Worm (Caenorhabditis elegans) whole organism, early embryonic: ENCODE measurements around the gene Y39A3CL.4.

Source experiments
- B0310.2 ChIP-seq: sonication (generic microtip); optimal IDR thresholded peaks from 2 replicates; lab custom pipeline; 2016; ENCODE audit warnings: mild to moderate bottlenecking, missing genetic modification characterization, missing compliant biosample characterization
- F13C5.2 ChIP-seq: sonication (generic microtip); optimal IDR thresholded peaks from 2 replicates; lab custom pipeline; 2017; ENCODE audit warnings: mild to moderate bottlenecking, missing genetic modification characterization, inconsistent platforms, missing compliant biosample characterization
- aly-1 ChIP-seq: sonication (generic microtip); optimal IDR thresholded peaks from 2 replicates; lab custom pipeline; 2016; ENCODE audit warnings: missing genetic modification characterization, missing compliant biosample characterization
- ama-1 ChIP-seq: fragments of 150-350 bp; optimal IDR thresholded peaks from 2 replicates; lab custom pipeline; 2014
- ceh-13 ChIP-seq: fragments of 200-800 bp; sonication (Bioruptor generic); optimal IDR thresholded peaks from 2 replicates; lab custom pipeline; 2018; ENCODE audit warnings: mild to moderate bottlenecking, missing genetic modification characterization, missing compliant biosample characterization
- ceh-36 ChIP-seq: sonication (generic microtip); optimal IDR thresholded peaks from 2 replicates; lab custom pipeline; 2016; ENCODE audit warnings: missing genetic modification characterization, inconsistent platforms, missing compliant biosample characterization
- ets-7 ChIP-seq: sonication (generic microtip); optimal IDR thresholded peaks from 2 replicates; lab custom pipeline; 2016; ENCODE audit warnings: missing genotype, missing genetic modification characterization, missing compliant biosample characterization
- flt-1 ChIP-seq: fragments of 200-800 bp; sonication (Bioruptor generic); IDR thresholded peaks from 2 replicates; pipeline ENCODE4 v1.3.6; 2022; ENCODE audit warnings: missing genetic modification characterization, missing compliant biosample characterization
- hmbx-1 ChIP-seq: sonication (generic microtip); optimal IDR thresholded peaks from 2 replicates; lab custom pipeline; 2016; ENCODE audit warnings: mild to moderate bottlenecking, missing genetic modification characterization, missing compliant biosample characterization
- hmg-4 ChIP-seq: fragments of 200-800 bp; sonication (Bioruptor generic); optimal IDR thresholded peaks from 2 replicates; lab custom pipeline; 2018; ENCODE audit warnings: mild to moderate bottlenecking, missing genetic modification characterization, missing compliant biosample characterization
- hnd-1 ChIP-seq: sonication (generic microtip); optimal IDR thresholded peaks from 2 replicates; lab custom pipeline; 2016; ENCODE audit warnings: missing genetic modification characterization, missing compliant biosample characterization
- pes-1 ChIP-seq: fragments of 200-800 bp; sonication (Bioruptor generic); IDR thresholded peaks from 2 replicates; pipeline ENCODE4 v1.3.6; 2022; ENCODE audit warnings: missing genetic modification reagents, missing genetic modification characterization, missing compliant biosample characterization
- scrt-1 ChIP-seq: fragments of 200-800 bp; sonication (Bioruptor generic); IDR thresholded peaks from 2 replicates; pipeline ENCODE4 v1.3.6; 2022; ENCODE audit warnings: missing genetic modification characterization, missing compliant biosample characterization
- sea-1 ChIP-seq: fragments of 200-800 bp; sonication (Bioruptor generic); conservative IDR thresholded peaks from 2 replicates; pipeline ENCODE4 v1.3.6; 2022; ENCODE audit warnings: missing genetic modification characterization, missing compliant biosample characterization
- tbx-11 ChIP-seq: fragments of 200-800 bp; sonication (Bioruptor generic); IDR thresholded peaks from 2 replicates; pipeline ENCODE4 v1.3.6; 2022; ENCODE audit warnings: missing genetic modification characterization, missing compliant biosample characterization
- tbx-37 ChIP-seq: fragments of 200-800 bp; sonication (Bioruptor generic); conservative IDR thresholded peaks from 2 replicates; pipeline ENCODE4 v1.3.6; 2022; ENCODE audit warnings: missing genetic modification reagents, missing genetic modification characterization, missing compliant biosample characterization
- tra-4 ChIP-seq: sonication (generic microtip); optimal IDR thresholded peaks from 2 replicates; lab custom pipeline; 2017; ENCODE audit warnings: missing genetic modification characterization, missing compliant biosample characterization

Y39A3CL.4 gene

ce11 chrIII:1805415-1806008 lies 27.6 kb upstream of the Y39A3CL.4 start:
- TF ChIP-seq tbx-37 (GFP tag; lab: Robert Waterston, UW) (no peak), hmbx-1 (tag; lab: Kevin White, UChicago) (no peak), sea-1 (GFP tag; lab: Robert Waterston, UW) (no peak), aly-1 (tag; lab: Kevin White, UChicago) (no peak), ceh-13 (GFP tag; lab: Kevin White, UChicago) (no peak), ets-7 (tag; lab: Kevin White, UChicago) (no peak), flt-1 (GFP tag; lab: Robert Waterston, UW) (no peak), tbx-11 (GFP tag; lab: Robert Waterston, UW) (no peak)

- TF ChIP-seq pes-1 (GFP tag; lab: Robert Waterston, UW) (no peak), hmg-4 (GFP tag; lab: Kevin White, UChicago) (no peak), scrt-1 (no peak), ets-7 (tag; lab: Kevin White, UChicago) (no peak), ama-1 (lab: Kevin White, UChicago) (no peak), flt-1 (GFP tag; lab: Robert Waterston, UW) (no peak), F13C5.2 (tag; lab: Kevin White, UChicago) (no peak), tbx-37 (GFP tag; lab: Robert Waterston, UW) (no peak), hmbx-1 (tag; lab: Kevin White, UChicago) (no peak), ceh-13 (GFP tag; lab: Kevin White, UChicago) (no peak)
Observed at ce11 chrIII:1804477-1804876, 26.6 kb upstream of the Y39A3CL.4 start.

- TF ChIP-seq ama-1 (lab: Kevin White, UChicago) (no peak), ceh-13 (GFP tag; lab: Kevin White, UChicago) (no peak), flt-1 (GFP tag; lab: Robert Waterston, UW) (no peak), sea-1 (GFP tag; lab: Robert Waterston, UW) (no peak), scrt-1 (no peak), pes-1 (GFP tag; lab: Robert Waterston, UW) (no peak), hnd-1 (tag; lab: Kevin White, UChicago) (no peak), hmg-4 (GFP tag; lab: Kevin White, UChicago) (no peak), tbx-37 (GFP tag; lab: Robert Waterston, UW) (no peak), ets-7 (tag; lab: Kevin White, UChicago) (no peak), aly-1 (tag; lab: Kevin White, UChicago) (no peak), hmbx-1 (tag; lab: Kevin White, UChicago) (no peak), ceh-36 (tag; lab: Kevin White, UChicago) (no peak), B0310.2 (no peak), tbx-11 (GFP tag; lab: Robert Waterston, UW) (no peak), tra-4 (no peak), F13C5.2 (tag; lab: Kevin White, UChicago) (no peak)
Observed at ce11 chrIII:1803000-1803399, 25.1 kb upstream of the Y39A3CL.4 start.

ce11 chrIII:1799407-1799806 lies 21.5 kb upstream of the Y39A3CL.4 start:
- TF ChIP-seq tra-4 = no peak
- no peak for TF ChIP-seq hmg-4 (GFP tag; lab: Kevin White, UChicago)
- no peak for TF ChIP-seq flt-1 (GFP tag; lab: Robert Waterston, UW)
- TF ChIP-seq tbx-37 (GFP tag; lab: Robert Waterston, UW) = no peak
- no peak for TF ChIP-seq hmbx-1 (tag; lab: Kevin White, UChicago)
- TF ChIP-seq F13C5.2 (tag; lab: Kevin White, UChicago) = no peak
- no peak for TF ChIP-seq B0310.2
- TF ChIP-seq scrt-1 = no peak
- no peak for TF ChIP-seq tbx-11 (GFP tag; lab: Robert Waterston, UW)
- TF ChIP-seq ceh-36 (tag; lab: Kevin White, UChicago) = no peak
- TF ChIP-seq ceh-13 (GFP tag; lab: Kevin White, UChicago) = no peak
- no peak for TF ChIP-seq ama-1 (lab: Kevin White, UChicago)
- no peak for TF ChIP-seq ets-7 (tag; lab: Kevin White, UChicago)
- no peak for TF ChIP-seq pes-1 (GFP tag; lab: Robert Waterston, UW)
- no peak for TF ChIP-seq aly-1 (tag; lab: Kevin White, UChicago)
- TF ChIP-seq sea-1 (GFP tag; lab: Robert Waterston, UW) = no peak

- no peak for TF ChIP-seq hmg-4 (GFP tag; lab: Kevin White, UChicago)
- no peak for TF ChIP-seq hnd-1 (tag; lab: Kevin White, UChicago)
- TF ChIP-seq ceh-13 (GFP tag; lab: Kevin White, UChicago) = no peak
- no peak for TF ChIP-seq tbx-37 (GFP tag; lab: Robert Waterston, UW)
- no peak for TF ChIP-seq hmbx-1 (tag; lab: Kevin White, UChicago)
- no peak for TF ChIP-seq ama-1 (lab: Kevin White, UChicago)
Observed at ce11 chrIII:1794100-1794499, 16.2 kb upstream of the Y39A3CL.4 start.

ce11 chrIII:1793416-1793815 lies 15.5 kb upstream of the Y39A3CL.4 start:
- TF ChIP-seq F13C5.2 (tag; lab: Kevin White, UChicago) (no peak), hmbx-1 (tag; lab: Kevin White, UChicago) (no peak), scrt-1 (no peak), ama-1 (lab: Kevin White, UChicago) (no peak), ets-7 (tag; lab: Kevin White, UChicago) (no peak), hmg-4 (GFP tag; lab: Kevin White, UChicago) (no peak), tra-4 (no peak), flt-1 (GFP tag; lab: Robert Waterston, UW) (no peak)

ce11 chrIII:1791949-1792348 lies 14.1 kb upstream of the Y39A3CL.4 start:
- TF ChIP-seq tra-4 (no peak), hmbx-1 (tag; lab: Kevin White, UChicago) (no peak), ceh-36 (tag; lab: Kevin White, UChicago) (no peak), tbx-11 (GFP tag; lab: Robert Waterston, UW) (no peak), sea-1 (GFP tag; lab: Robert Waterston, UW) (no peak), pes-1 (GFP tag; lab: Robert Waterston, UW) (no peak), ceh-13 (GFP tag; lab: Kevin White, UChicago) (no peak), flt-1 (GFP tag; lab: Robert Waterston, UW) (no peak), ama-1 (lab: Kevin White, UChicago) (no peak), F13C5.2 (tag; lab: Kevin White, UChicago) (no peak), tbx-37 (GFP tag; lab: Robert Waterston, UW) (no peak), hnd-1 (tag; lab: Kevin White, UChicago) (no peak), ets-7 (tag; lab: Kevin White, UChicago) (no peak), hmg-4 (GFP tag; lab: Kevin White, UChicago) (no peak), B0310.2 (no peak), scrt-1 (no peak)
